Worm (Caenorhabditis elegans): ENCODE results near the gene F17C8.3.

F17C8.3 gene

DNA sequence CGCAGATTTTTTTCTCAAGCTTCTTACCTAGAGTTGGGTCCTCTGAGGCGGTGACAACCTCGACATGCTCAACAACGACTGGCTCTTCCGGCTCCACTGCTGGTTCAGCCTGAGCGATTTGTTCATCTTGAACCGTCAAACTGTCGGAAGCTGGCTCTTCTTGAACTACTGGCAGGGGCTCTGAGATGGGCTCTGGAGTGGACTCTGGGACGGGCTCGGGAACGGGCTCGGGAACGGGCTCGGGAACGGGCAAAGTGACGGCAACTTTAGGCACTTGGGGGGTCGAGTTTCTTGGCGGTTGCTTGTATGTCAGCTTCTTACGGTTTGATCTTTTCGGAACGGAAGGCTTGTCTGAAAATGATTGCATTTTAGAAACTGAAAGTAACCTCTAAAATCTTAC is 31.1 kb downstream of the F17C8.3 start:
- no peak for TF ChIP-seq zag-1 (tag; optimal IDR thresholded peaks at IDR 0.05)
- TF ChIP-seq F13H6.1 (tag; optimal IDR thresholded peaks at IDR 0.05): no peak
- TF ChIP-seq elt-1 (tag; optimal IDR thresholded peaks at IDR 0.05): no peak
- TF ChIP-seq C34F6.9 (tag; optimal IDR thresholded peaks at IDR 0.05): no peak
- no peak for TF ChIP-seq sma-9 (GFP tag; optimal IDR thresholded peaks at IDR 0.05)
- TF ChIP-seq sma-9 (tag; optimal IDR thresholded peaks at IDR 0.05): no peak
- no peak for TF ChIP-seq mab-5 (tag; optimal IDR thresholded peaks at IDR 0.05)
- TF ChIP-seq ztf-11 (tag; optimal IDR thresholded peaks at IDR 0.05): no peak
- no peak for TF ChIP-seq Y55F3AM.14 (GFP tag; optimal IDR thresholded peaks at IDR 0.05)
- TF ChIP-seq nhr-10 (tag; optimal IDR thresholded peaks at IDR 0.05): no peak
- TF ChIP-seq sem-4 (tag; optimal IDR thresholded peaks at IDR 0.05): no peak
- TF ChIP-seq ama-1 (optimal IDR thresholded peaks at IDR 0.05): no peak
- no peak for TF ChIP-seq nhr-11 (tag; optimal IDR thresholded peaks at IDR 0.05)

DNA sequence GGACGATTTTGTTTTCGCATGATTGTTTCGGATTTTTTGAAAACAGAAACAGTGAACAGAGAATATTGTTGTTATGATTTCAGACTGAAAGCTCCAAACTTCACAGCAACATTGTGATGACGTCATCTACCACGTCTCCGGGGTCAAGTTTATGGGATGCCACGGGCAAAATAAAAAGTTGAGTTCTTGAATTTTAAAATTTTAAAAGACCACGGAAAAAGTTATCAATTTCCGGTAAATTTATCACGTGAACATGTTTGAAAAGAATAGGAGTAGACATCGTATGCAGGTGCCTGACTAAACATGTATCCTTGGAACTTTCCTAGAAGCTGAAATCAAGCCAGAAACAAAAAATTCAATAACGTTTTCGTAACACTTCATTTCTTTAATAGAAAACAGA is 31.8 kb downstream of the F17C8.3 start, which contains the start of gene B0393.4:
TSS of gene B0393.4 (minus strand) at position 101 of the 400 bp plus-strand sequence.
- TF ChIP-seq nhr-25 (tag; optimal IDR thresholded peaks at IDR 0.05): no peak
- no peak for TF ChIP-seq unc-62 (GFP tag; optimal IDR thresholded peaks at IDR 0.05)
- TF ChIP-seq Y55F3AM.14 (GFP tag; optimal IDR thresholded peaks at IDR 0.05): no peak
- TF ChIP-seq ztf-1 (GFP tag; conservative IDR thresholded peaks at IDR 0.05): no peak
- TF ChIP-seq mab-5 (tag; optimal IDR thresholded peaks at IDR 0.05): no peak
- TF ChIP-seq C34F6.9 (tag; optimal IDR thresholded peaks at IDR 0.05): no peak
- no peak for TF ChIP-seq ztf-11 (tag; optimal IDR thresholded peaks at IDR 0.05)
- no peak for TF ChIP-seq R02D3.7 (tag; optimal IDR thresholded peaks at IDR 0.05)
- no peak for TF ChIP-seq ztf-4 (tag; optimal IDR thresholded peaks at IDR 0.05)
- no peak for TF ChIP-seq sma-9 (GFP tag; optimal IDR thresholded peaks at IDR 0.05)
- TF ChIP-seq sma-9 (tag; optimal IDR thresholded peaks at IDR 0.05): no peak
- TF ChIP-seq nhr-129 (tag; optimal IDR thresholded peaks at IDR 0.05): no peak
- TF ChIP-seq dmd-4 (tag; optimal IDR thresholded peaks at IDR 0.05): no peak
- no peak for TF ChIP-seq skn-1 (tag; optimal IDR thresholded peaks at IDR 0.05)
- TF ChIP-seq nhr-21 (tag; optimal IDR thresholded peaks at IDR 0.05): no peak
- no peak for TF ChIP-seq blmp-1 (tag; optimal IDR thresholded peaks at IDR 0.05; ENCODE audit: insufficient read depth)
- no peak for TF ChIP-seq sma-3 (GFP tag; optimal IDR thresholded peaks at IDR 0.05)
- TF ChIP-seq ceh-82 (tag; optimal IDR thresholded peaks at IDR 0.05): no peak
- no peak for TF ChIP-seq fos-1 (tag; optimal IDR thresholded peaks at IDR 0.05)
- TF ChIP-seq nhr-11 (tag; optimal IDR thresholded peaks at IDR 0.05): no peak
- no peak for TF ChIP-seq nhr-237 (tag; optimal IDR thresholded peaks at IDR 0.05)

DNA sequence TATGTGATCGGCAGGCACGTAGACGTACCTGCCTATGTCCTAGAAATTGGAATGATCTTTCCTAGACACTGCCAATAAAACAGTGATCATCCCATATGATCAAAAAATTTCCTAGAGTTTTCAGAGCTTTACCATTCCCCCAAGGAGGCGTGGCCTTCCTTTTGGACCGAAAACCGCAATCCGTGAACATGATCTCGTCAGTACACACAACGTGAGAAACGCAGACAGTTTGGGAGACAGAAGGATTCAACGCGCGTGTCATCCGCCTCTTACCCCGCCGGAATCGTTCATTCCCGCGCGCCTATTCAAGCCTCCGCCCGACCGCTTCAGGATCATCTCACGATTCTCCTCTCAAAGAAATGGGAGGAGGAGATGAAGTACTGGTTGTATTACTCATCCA is 33.7 kb downstream of the F17C8.3 start, which contains the start of gene B0393.5:
TSS of gene B0393.5 (plus strand) at position 301 of the 400 bp plus-strand sequence.
- no peak for TF ChIP-seq ztf-4 (tag; optimal IDR thresholded peaks at IDR 0.05)
- TF ChIP-seq nhr-77 (tag; optimal IDR thresholded peaks at IDR 0.05): no peak
- TF ChIP-seq ztf-11 (tag; optimal IDR thresholded peaks at IDR 0.05): no peak
- TF ChIP-seq peb-1 (tag; optimal IDR thresholded peaks at IDR 0.05): no peak
- TF ChIP-seq sem-4 (tag; optimal IDR thresholded peaks at IDR 0.05): no peak
- TF ChIP-seq sma-9 (GFP tag; optimal IDR thresholded peaks at IDR 0.05): no peak
- no peak for TF ChIP-seq sma-9 (tag; optimal IDR thresholded peaks at IDR 0.05)
- no peak for TF ChIP-seq nhr-12 (tag; optimal IDR thresholded peaks at IDR 0.05)
- TF ChIP-seq ama-1 (optimal IDR thresholded peaks at IDR 0.05): no peak
- no peak for TF ChIP-seq unc-62 (GFP tag; optimal IDR thresholded peaks at IDR 0.05)
- TF ChIP-seq nhr-21 (tag; optimal IDR thresholded peaks at IDR 0.05): no peak
- TF ChIP-seq lsy-2 (tag; optimal IDR thresholded peaks at IDR 0.05): no peak

ce11 chrIII:4766842-4767241 is 35.1 kb downstream of the F17C8.3 start:
- TF ChIP-seq elt-3 (tag; optimal IDR thresholded peaks at IDR 0.05) (no peak), mbf-1 (tag; optimal IDR thresholded peaks at IDR 0.05) (no peak), fos-1 (tag; optimal IDR thresholded peaks at IDR 0.05) (no peak)

- TF ChIP-seq blmp-1 (tag; optimal IDR thresholded peaks at IDR 0.05; ENCODE audit: insufficient read depth) (peak; percentile 26), elt-3 (tag; optimal IDR thresholded peaks at IDR 0.05) (no peak), mab-5 (tag; optimal IDR thresholded peaks at IDR 0.05) (no peak)
These were observed 36.3 kb downstream of the F17C8.3 start for ce11 chrIII:4767869-4768645.
